Fruit fly (Drosophila melanogaster) ovary, adult (tissue): ENCODE measurements around the gene CG11374.

Source experiments
- CG17801 ChIP-seq: fragments of 200-800 bp; optimal IDR thresholded peaks from 2 replicates; lab custom pipeline; 2019; ENCODE audit warnings: missing biosample characterization, mild to moderate bottlenecking, missing genetic modification characterization, moderate library complexity; ENCODE audit not compliant: partially characterized antibody

CG11374 gene

dm6 chr2L:76048-76447, at the start of gene CG11374:
Gene CG11374, plus strand, starts transcription at chr2L:76348.
- TF ChIP-seq CG17801 (GFP tag; lab: Kevin White, UChicago) = no peak

dm6 chr2L:34054-34453, 42.1 kb upstream of the CG11374 start:
- TF ChIP-seq CG17801 (GFP tag; lab: Kevin White, UChicago) = no peak

dm6 chr2L:35452-35851, 40.7 kb upstream of the CG11374 start:
- TF ChIP-seq CG17801 (GFP tag; lab: Kevin White, UChicago) = no peak

- TF ChIP-seq CG17801 (GFP tag; lab: Kevin White, UChicago) = no peak
Observed at dm6 chr2L:53108-53507, 23.0 kb upstream of the CG11374 start.

- no peak for TF ChIP-seq CG17801 (GFP tag; lab: Kevin White, UChicago)
Observed at dm6 chr2L:56865-57264, 19.3 kb upstream of the CG11374 start.

dm6 chr2L:59058-59603, 17.0 kb upstream of the CG11374 start:
- no peak for TF ChIP-seq CG17801 (GFP tag; lab: Kevin White, UChicago)

- no peak for TF ChIP-seq CG17801 (GFP tag; lab: Kevin White, UChicago)
Observed at dm6 chr2L:65354-65949, 10.7 kb upstream of the CG11374 start, which contains the start of gene Cda5. Gene Cda5, minus strand, starts transcription at chr2L:65404.

dm6 chr2L:66369-67278, 9.5 kb upstream of the CG11374 start, which contains the start of gene dbr:
Gene dbr, plus strand, starts transcription at chr2L:66482.
- peak; percentile 27 for TF ChIP-seq CG17801 (GFP tag; lab: Kevin White, UChicago)

dm6 chr2L:67279-67657, 8.9 kb upstream of the CG11374 start:
- no peak for TF ChIP-seq CG17801 (GFP tag; lab: Kevin White, UChicago)

- TF ChIP-seq CG17801 (GFP tag; lab: Kevin White, UChicago) = no peak
Observed at dm6 chr2L:69560-69959, 6.6 kb upstream of the CG11374 start.

- peak; percentile 6 for TF ChIP-seq CG17801 (GFP tag; lab: Kevin White, UChicago)
Observed at dm6 chr2L:71457-71856, 4.7 kb upstream of the CG11374 start, which contains the start of gene galectin. Gene galectin, plus strand, starts transcription at chr2L:71757.

dm6 chr2L:71869-72751, 4.0 kb upstream of the CG11374 start:
- TF ChIP-seq CG17801 (GFP tag; lab: Kevin White, UChicago) = peak; percentile 16

dm6 chr2L:72752-73435, 3.3 kb upstream of the CG11374 start:
- no peak for TF ChIP-seq CG17801 (GFP tag; lab: Kevin White, UChicago)
